Worm (Caenorhabditis elegans): ENCODE data around the gene K12H4.5.

- TF ChIP-seq nhr-90 (tag; optimal IDR thresholded peaks at IDR 0.05) (no peak), lin-40 (tag; optimal IDR thresholded peaks at IDR 0.05) (no peak), unc-62 (GFP tag; optimal IDR thresholded peaks at IDR 0.05) (no peak), snpc-1.3 (tag; optimal IDR thresholded peaks at IDR 0.05; ENCODE audit: insufficient read depth) (no peak), let-526 (GFP tag; IDR thresholded peaks at IDR 0.05) (no peak), madf-8 (GFP tag; conservative IDR thresholded peaks at IDR 0.05) (no peak), sptf-2 (GFP tag; optimal IDR thresholded peaks at IDR 0.05) (no peak)
Measured at ce11 chrIII:8050944-8051343, 6.7 kb downstream of the K12H4.5 start, which contains the start of gene K12H4.7.
